Fruit fly (Drosophila melanogaster): ENCODE results near the gene CG10286.

DNA sequence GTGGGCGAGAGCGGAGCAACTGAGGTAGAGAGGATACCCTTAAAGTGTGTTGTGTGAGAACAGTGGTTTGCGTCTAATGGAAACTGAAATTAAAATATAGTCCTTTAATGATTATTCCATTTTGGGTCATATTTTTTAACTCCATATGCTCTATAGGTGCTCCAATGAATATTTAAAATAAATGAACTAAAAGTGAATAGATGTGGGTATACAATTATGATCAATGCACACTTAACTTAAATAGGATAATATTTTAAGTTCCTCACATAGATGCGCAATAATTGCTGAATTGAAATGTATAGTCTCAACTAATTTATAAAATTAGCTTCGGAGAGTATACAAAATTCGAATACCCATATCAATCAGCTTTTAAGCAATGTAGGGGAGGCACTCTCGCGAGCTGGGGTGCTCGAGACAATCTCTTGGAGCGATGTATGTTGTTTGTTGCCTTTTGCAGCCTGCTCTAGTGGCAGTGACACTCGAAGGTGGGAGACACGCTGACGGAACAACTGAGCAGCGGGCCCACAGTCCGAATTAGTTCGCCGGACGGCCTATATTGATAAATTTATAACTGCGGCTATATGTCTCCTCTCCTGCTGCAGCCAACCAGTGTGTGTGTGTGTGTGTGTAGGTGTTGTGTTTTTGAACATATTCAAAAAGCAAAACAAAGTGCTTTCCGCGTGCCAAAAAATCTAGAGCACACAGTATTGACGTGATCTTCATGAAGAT lies 15.0 kb upstream of the CG10286 start:
- no peak for TF ChIP-seq CG8478 (optimal IDR thresholded peaks at IDR 0.05)
- TF ChIP-seq CTCF (optimal IDR thresholded peaks at IDR 0.05) = no peak
